Worm (Caenorhabditis elegans): Measurements from ENCODE around the gene ttm-2.
A peak's percentile ranks its signal among the peaks of the same experiment; 100 is the strongest.

Gene ttm-2

ce11 chrII:4726750-4727384 lies 39.3 kb downstream of the ttm-2 start (continued):
- TF ChIP-seq snpc-3.4 (tag; optimal IDR thresholded peaks at IDR 0.05) (no peak), mel-28 (tag; optimal IDR thresholded peaks at IDR 0.05; ENCODE audit: borderline replicate concordance) (no peak), rpc-1 (optimal IDR thresholded peaks at IDR 0.05) (no peak), rpc-1 (tag; optimal IDR thresholded peaks at IDR 0.05) (no peak), nfya-1 (tag; optimal IDR thresholded peaks at IDR 0.05; ENCODE audit: borderline replicate concordance, insufficient read depth) (no peak)

- no peak for TF ChIP-seq ztf-25 (GFP tag; IDR thresholded peaks at IDR 0.05)
- no peak for TF ChIP-seq Y67H2A.10 (GFP tag; conservative IDR thresholded peaks at IDR 0.05)
- TF ChIP-seq hmg-1.2 (GFP tag; IDR thresholded peaks at IDR 0.05): peak; percentile 35; the same call in 1 of the 2 replicates
- TF ChIP-seq cebp-1 (GFP tag; IDR thresholded peaks at IDR 0.05): no peak
- peak; percentile 62 for TF ChIP-seq cebp-1 (tag; optimal IDR thresholded peaks at IDR 0.05)
- TF ChIP-seq nfya-2 (GFP tag; IDR thresholded peaks at IDR 0.05): no peak
- TF ChIP-seq unc-62 (GFP tag; optimal IDR thresholded peaks at IDR 0.05): no peak
- TF ChIP-seq mel-28 (tag; optimal IDR thresholded peaks at IDR 0.05; ENCODE audit: borderline replicate concordance): no peak
- peak; percentile 46 for TF ChIP-seq attf-5 (GFP tag; optimal IDR thresholded peaks at IDR 0.05)
Measured at ce11 chrII:4726120-4726519, 40.1 kb downstream of the ttm-2 start, which contains the start of gene F10G7.10. TSS of gene F10G7.10 (minus strand) at chrII:4726264.

ce11 chrII:4715676-4716075 lies 50.5 kb downstream of the ttm-2 start, which contains the start of gene F41C3.8:
TSS of gene F41C3.8 (plus strand) at chrII:4716046.
- TF ChIP-seq attf-5 (GFP tag; optimal IDR thresholded peaks at IDR 0.05): peak; percentile 50
- TF ChIP-seq cebp-1 (GFP tag; IDR thresholded peaks at IDR 0.05): 0 out of 2 replicates have a peak, but pooled peaks have one; percentile 29
- peak; percentile 70 for TF ChIP-seq cebp-1 (tag; optimal IDR thresholded peaks at IDR 0.05)
- peak; percentile 89 for TF ChIP-seq nhr-80 (tag; optimal IDR thresholded peaks at IDR 0.05)
- TF ChIP-seq snpc-1.3 (tag; optimal IDR thresholded peaks at IDR 0.05; ENCODE audit: insufficient read depth): no peak
- TF ChIP-seq zfh-2 (GFP tag; conservative IDR thresholded peaks at IDR 0.05): no peak
- peak in 1 of 2 experiments; percentile 87 for TF ChIP-seq let-607 (tag; optimal IDR thresholded peaks at IDR 0.05)
- TF ChIP-seq lin-26 (GFP tag; IDR thresholded peaks at IDR 0.05): no peak
- TF ChIP-seq dox-1 (GFP tag; IDR thresholded peaks at IDR 0.05): 0 out of 2 replicates have a peak, but pooled peaks have one; percentile 24

All from whole organism, young adult.